Fruit fly (Drosophila melanogaster): Measurements from ENCODE around the gene Adss.
A peak's percentile ranks its signal among the peaks of the same experiment; 100 is the strongest.

The Adss gene

dm6 chr3R:20836257-20836856, 6.0 kb upstream of the Adss start (continued):
- TF ChIP-seq zfh2 (GFP tag; optimal IDR thresholded peaks at IDR 0.05) (no peak), CG18262 (tag; optimal IDR thresholded peaks at IDR 0.05) (peak; percentile 11), dysf (GFP tag; IDR thresholded peaks at IDR 0.05) (no peak), CG14441 (GFP tag; IDR thresholded peaks at IDR 0.05) (peak; percentile 11; the same call in 1 of the 2 replicates), sd (tag; optimal IDR thresholded peaks at IDR 0.05) (no peak), CG2678 (tag; optimal IDR thresholded peaks at IDR 0.05) (peak; percentile 47), CG16815 (GFP tag; optimal IDR thresholded peaks at IDR 0.05) (peak; percentile 10), CG10431 (GFP tag; optimal IDR thresholded peaks at IDR 0.05) (no peak), nmo (GFP tag; optimal IDR thresholded peaks at IDR 0.05) (no peak), CG10979 (tag; optimal IDR thresholded peaks at IDR 0.05) (no peak), Nf-YB (GFP tag; optimal IDR thresholded peaks at IDR 0.05) (no peak), CG14860 (GFP tag; IDR thresholded peaks at IDR 0.05; ENCODE audit: partially characterized antibody) (no peak), Dip3 (GFP tag; optimal IDR thresholded peaks at IDR 0.05) (no peak)

dm6 chr3R:20835531-20835930, 5.2 kb upstream of the Adss start:
- TF ChIP-seq row (GFP tag; IDR thresholded peaks at IDR 0.05) (0 out of 3 replicates have a peak, but pooled peaks have one; percentile 11), tx (GFP tag; optimal IDR thresholded peaks at IDR 0.05) (no peak), CG13424 (tag; optimal IDR thresholded peaks at IDR 0.05) (no peak), sens (GFP tag) (peak; percentile 27), Awh (GFP tag; IDR thresholded peaks at IDR 0.05) (0 out of 2 replicates have a peak, but pooled peaks have one; percentile 12), CG11695 (GFP tag; IDR thresholded peaks at IDR 0.05) (peak; percentile 11; the same call in 1 of the 3 replicates), hkb (optimal IDR thresholded peaks at IDR 0.05) (no peak), hkb (GFP tag; IDR thresholded peaks at IDR 0.05) (no peak), Ptx1 (GFP tag; IDR thresholded peaks at IDR 0.05) (no peak), da (GFP tag; optimal IDR thresholded peaks at IDR 0.05) (no peak), Drgx (GFP tag; IDR thresholded peaks at IDR 0.05) (0 out of 2 replicates have a peak, but pooled peaks have one; percentile 8)

DNA sequence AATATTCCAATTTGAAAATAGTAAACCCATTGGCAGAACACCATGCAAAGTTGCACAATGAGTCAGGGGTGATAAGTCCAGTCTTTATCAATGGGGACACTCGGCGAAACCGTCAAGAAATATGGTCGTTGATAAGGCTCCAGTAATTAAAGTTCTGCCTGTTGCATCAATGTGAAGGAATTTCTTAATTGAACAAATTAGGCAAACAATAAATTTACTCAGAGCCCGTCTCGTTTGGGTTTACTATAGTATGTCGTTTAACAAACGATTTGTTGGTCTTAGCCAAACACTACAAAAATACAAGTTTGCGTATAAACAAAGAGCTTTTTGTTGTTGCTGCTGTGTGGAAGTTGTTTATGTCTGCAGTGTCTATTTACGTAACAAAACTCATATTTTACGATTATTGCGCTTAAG, 4.4 kb upstream of the Adss start:
- TF ChIP-seq fu2 (GFP tag; optimal IDR thresholded peaks at IDR 0.05), result no peak
- TF ChIP-seq CG7963 (GFP tag; IDR thresholded peaks at IDR 0.05; ENCODE audit: partially characterized antibody), result no peak
- TF ChIP-seq pfk (GFP tag; optimal IDR thresholded peaks at IDR 0.05), result no peak
- peak; percentile 17; the same call in 1 of the 2 replicates for TF ChIP-seq ara (GFP tag; IDR thresholded peaks at IDR 0.05)
- TF ChIP-seq CG15479 (GFP tag; optimal IDR thresholded peaks at IDR 0.05), result no peak
- TF ChIP-seq disco-r (GFP tag; optimal IDR thresholded peaks at IDR 0.05), result no peak
- no peak for TF ChIP-seq Atf3 (GFP tag; optimal IDR thresholded peaks at IDR 0.05)
- no peak for TF ChIP-seq NC2α (GFP tag; optimal IDR thresholded peaks at IDR 0.05)
- peak; percentile 90 for TF ChIP-seq Med (GFP tag)
- peak; percentile 27 for TF ChIP-seq gsb-n (tag; optimal IDR thresholded peaks at IDR 0.05)
- no peak for TF ChIP-seq gsb (GFP tag; IDR thresholded peaks at IDR 0.05)
- TF ChIP-seq CG12744 (GFP tag; optimal IDR thresholded peaks at IDR 0.05), result peak; percentile 1
- TF ChIP-seq CG18619 (GFP tag; optimal IDR thresholded peaks at IDR 0.05), result peak; percentile 55
- TF ChIP-seq CG10462 (GFP tag; optimal IDR thresholded peaks at IDR 0.05), result no peak
- TF ChIP-seq ac (GFP tag; optimal IDR thresholded peaks at IDR 0.05), result no peak
- peak; percentile 33 for TF ChIP-seq CG5180 (GFP tag; optimal IDR thresholded peaks at IDR 0.05)
- TF ChIP-seq pum (GFP tag; optimal IDR thresholded peaks at IDR 0.05), result no peak
- no peak for TF ChIP-seq ssp (GFP tag; IDR thresholded peaks at IDR 0.05)
- peak; percentile 38 for TF ChIP-seq CG17385 (GFP tag; optimal IDR thresholded peaks at IDR 0.05)
- TF ChIP-seq zen (tag; optimal IDR thresholded peaks at IDR 0.05), result no peak
- no peak for TF ChIP-seq CG17829 (tag; optimal IDR thresholded peaks at IDR 0.05)
- no peak for TF ChIP-seq HLH4C (GFP tag; IDR thresholded peaks at IDR 0.05; ENCODE audit: partially characterized antibody)
- TF ChIP-seq Tbp (GFP tag; optimal IDR thresholded peaks at IDR 0.05), result no peak
- no peak for TF ChIP-seq sc (optimal IDR thresholded peaks at IDR 0.05)
- peak; percentile 35 for TF ChIP-seq sc (GFP tag; optimal IDR thresholded peaks at IDR 0.05)
- peak; percentile 85 for TF ChIP-seq CG17568 (GFP tag; optimal IDR thresholded peaks at IDR 0.05)
